Fruit fly (Drosophila melanogaster) whole organism, embryonic: ENCODE data around the gene CG44385.

Experiments used
- Ada2b ChIP-seq: fragments of 200-800 bp; sonication (Bioruptor generic); IDR thresholded peaks from 2 replicates; pipeline ENCODE4 v1.3.6; 2022; ENCODE audit warnings: missing biosample characterization, missing genetic modification characterization
- Adf1 ChIP-seq: fragments of 200-800 bp; sonication (Bioruptor generic); IDR thresholded peaks from 2 replicates; pipeline ENCODE4 v1.3.6; 2022; ENCODE audit warnings: missing biosample characterization, missing genetic modification characterization
- Antp ChIP-seq: fragments of 200-800 bp; sonication (Bioruptor generic); optimal IDR thresholded peaks from 3 replicates; lab custom pipeline; 2016; ENCODE audit warnings: missing biosample characterization, missing genetic modification characterization
- BEAF-32 ChIP-seq: fragments of 200-800 bp; sonication (Bioruptor generic); optimal IDR thresholded peaks from 3 replicates; lab custom pipeline; 2017; ENCODE audit warnings: missing biosample characterization, missing genetic modification characterization, mild to moderate bottlenecking, moderate library complexity, missing genetic modification reagents
- CG11696 ChIP-seq: fragments of 200-800 bp; sonication (Bioruptor generic); IDR thresholded peaks from 2 replicates; pipeline ENCODE4 v1.3.6; 2022; ENCODE audit warnings: missing biosample characterization, missing genetic modification characterization
- CG12391 ChIP-seq: fragments of 200-800 bp; sonication (Bioruptor generic); optimal IDR thresholded peaks from 3 replicates; lab custom pipeline; 2018; ENCODE audit warnings: missing biosample characterization, mild to moderate bottlenecking, missing genetic modification characterization, moderate library complexity
- CG12942 ChIP-seq: fragments of 200-800 bp; sonication (Bioruptor generic); optimal IDR thresholded peaks from 3 replicates; lab custom pipeline; 2016; ENCODE audit warnings: missing biosample characterization, missing genetic modification characterization
- CG13894 ChIP-seq: fragments of 200-800 bp; sonication (Bioruptor generic); optimal IDR thresholded peaks from 3 replicates; lab custom pipeline; 2018; ENCODE audit warnings: missing biosample characterization, mild to moderate bottlenecking, missing genetic modification characterization, moderate library complexity
- CG14667 ChIP-seq: fragments of 200-800 bp; sonication (Bioruptor generic); IDR thresholded peaks from 2 replicates; pipeline ENCODE4 v1.3.6; 2022; ENCODE audit warnings: missing biosample characterization, missing genetic modification characterization
- CG17359 ChIP-seq: fragments of 200-800 bp; sonication (Bioruptor generic); optimal IDR thresholded peaks from 3 replicates; lab custom pipeline; 2018; ENCODE audit warnings: missing biosample characterization, mild to moderate bottlenecking, missing genetic modification characterization, moderate library complexity
- CG17385 ChIP-seq: fragments of 200-800 bp; sonication (Bioruptor generic); optimal IDR thresholded peaks from 3 replicates; lab custom pipeline; 2018; ENCODE audit warnings: missing biosample characterization, mild to moderate bottlenecking, missing genetic modification characterization
- CG18011 ChIP-seq: fragments of 200-800 bp; sonication (Bioruptor generic); optimal IDR thresholded peaks from 2 replicates; lab custom pipeline; 2017; ENCODE audit warnings: missing biosample characterization, missing genetic modification characterization, mild to moderate bottlenecking, moderate library complexity, missing genotype
- CG3726 ChIP-seq: fragments of 200-800 bp; sonication (Bioruptor generic); IDR thresholded peaks from 3 replicates; pipeline ENCODE4, ENCODE4 v1.3.6; 2022; ENCODE audit warnings: missing biosample characterization, missing genetic modification characterization
- CG4617 ChIP-seq: fragments of 200-800 bp; sonication (Bioruptor generic); optimal IDR thresholded peaks from 3 replicates; lab custom pipeline; 2016; ENCODE audit warnings: missing biosample characterization, missing genetic modification characterization, borderline replicate concordance
- CG7556 ChIP-seq: fragments of 200-800 bp; sonication (Bioruptor generic); optimal IDR thresholded peaks from 2 replicates; lab custom pipeline; 2017; ENCODE audit warnings: missing biosample characterization, mild to moderate bottlenecking, missing genetic modification characterization
- CG8944 ChIP-seq: fragments of 200-800 bp; sonication (Bioruptor generic); optimal IDR thresholded peaks from 3 replicates; lab custom pipeline; 2016; ENCODE audit warnings: missing biosample characterization, missing genetic modification characterization
- CG9215 ChIP-seq: fragments of 200-800 bp; sonication (Bioruptor generic); IDR thresholded peaks from 2 replicates; pipeline ENCODE4 v1.3.6; 2022; ENCODE audit warnings: missing biosample characterization, missing genetic modification characterization
- CG9817 ChIP-seq: fragments of 200-800 bp; sonication (Bioruptor generic); optimal IDR thresholded peaks from 2 replicates; lab custom pipeline; 2018; ENCODE audit warnings: missing biosample characterization, mild to moderate bottlenecking, missing genetic modification characterization, moderate library complexity
- CG9932 ChIP-seq: fragments of 200-800 bp; sonication (Bioruptor generic); IDR thresholded peaks from 2 replicates; pipeline ENCODE4 v1.3.6; 2022; ENCODE audit warnings: missing biosample characterization, missing genetic modification characterization
- Dad ChIP-seq: fragments of 200-800 bp; sonication (Bioruptor generic); optimal IDR thresholded peaks from 3 replicates; lab custom pipeline; 2016; ENCODE audit warnings: missing biosample characterization, missing genetic modification characterization
- Dll ChIP-seq: fragments of 200-800 bp; sonication (Bioruptor generic); IDR thresholded peaks from 4 replicates; pipeline ENCODE4 v1.3.6; 2022; ENCODE audit warnings: missing biosample characterization, missing genetic modification characterization; ENCODE audit not compliant: partially characterized antibody
- ERR ChIP-seq: fragments of 200-800 bp; sonication (Bioruptor generic); optimal IDR thresholded peaks from 2 replicates; lab custom pipeline; 2016; ENCODE audit warnings: missing biosample characterization, missing genetic modification characterization
- Ets97D ChIP-seq: fragments of 200-800 bp; sonication (Bioruptor generic); optimal IDR thresholded peaks from 3 replicates; lab custom pipeline; 2016; ENCODE audit warnings: missing biosample characterization, missing genetic modification characterization
- Hey ChIP-seq: fragments of 200-800 bp; sonication (Bioruptor generic); optimal IDR thresholded peaks from 3 replicates; lab custom pipeline; 2018; ENCODE audit warnings: missing biosample characterization, mild to moderate bottlenecking, missing genetic modification characterization
- Hmx ChIP-seq: fragments of 200-800 bp; sonication (Bioruptor generic); optimal IDR thresholded peaks from 2 replicates; lab custom pipeline; 2016; ENCODE audit warnings: missing biosample characterization, missing genetic modification characterization
- Hsf ChIP-seq: fragments of 200-800 bp; sonication (Bioruptor generic); optimal IDR thresholded peaks from 3 replicates; lab custom pipeline; 2016; ENCODE audit warnings: missing biosample characterization, missing genetic modification characterization
- Taf1 ChIP-seq: fragments of 200-800 bp; sonication (Bioruptor generic); IDR thresholded peaks from 2 replicates; pipeline ENCODE4 v1.3.6; 2022; ENCODE audit warnings: missing biosample characterization, missing genetic modification characterization
- ab ChIP-seq: fragments of 200-800 bp; sonication (Bioruptor generic); optimal IDR thresholded peaks from 2 replicates; lab custom pipeline; 2016; ENCODE audit warnings: missing biosample characterization, missing genetic modification characterization
- bcd ChIP-seq: fragments of 200-800 bp; sonication (Bioruptor generic); optimal IDR thresholded peaks from 2 replicates; lab custom pipeline; 2017; ENCODE audit warnings: missing biosample characterization, mild to moderate bottlenecking, missing genetic modification characterization
- danr ChIP-seq: fragments of 200-800 bp; sonication (Bioruptor generic); IDR thresholded peaks from 2 replicates; pipeline ENCODE4 v1.3.6; 2022; ENCODE audit warnings: missing biosample characterization, missing genetic modification characterization
- emc ChIP-seq: fragments of 200-800 bp; sonication (Bioruptor generic); optimal IDR thresholded peaks from 2 replicates; lab custom pipeline; 2016; ENCODE audit warnings: missing biosample characterization, missing genetic modification characterization
- fd102C ChIP-seq: fragments of 200-800 bp; sonication (Bioruptor generic); optimal IDR thresholded peaks from 2 replicates; lab custom pipeline; 2018; ENCODE audit warnings: missing biosample characterization, mild to moderate bottlenecking, missing genetic modification characterization, moderate library complexity
- gcm ChIP-seq: fragments of 200-800 bp; sonication (Bioruptor generic); optimal IDR thresholded peaks from 2 replicates; lab custom pipeline; 2019; ENCODE audit warnings: missing biosample characterization, mild to moderate bottlenecking, missing genetic modification characterization, moderate library complexity
- gsb-n ChIP-seq: fragments of 200-800 bp; sonication (Bioruptor generic); optimal IDR thresholded peaks from 3 replicates; lab custom pipeline; 2018; ENCODE audit warnings: missing biosample characterization, mild to moderate bottlenecking, missing genetic modification characterization
- kah ChIP-seq: fragments of 200-800 bp; sonication (Bioruptor generic); optimal IDR thresholded peaks from 2 replicates; lab custom pipeline; 2018; ENCODE audit warnings: missing biosample characterization, mild to moderate bottlenecking, missing genetic modification characterization
- lilli ChIP-seq: fragments of 200-800 bp; sonication (Bioruptor generic); optimal IDR thresholded peaks from 3 replicates; lab custom pipeline; 2016; ENCODE audit warnings: missing biosample characterization, missing genetic modification characterization
- mld ChIP-seq: fragments of 200-800 bp; sonication (Bioruptor generic); IDR thresholded peaks from 3 replicates; pipeline ENCODE4 v1.3.6; 2022; ENCODE audit warnings: missing biosample characterization, missing genetic modification characterization; ENCODE audit not compliant: partially characterized antibody
- pros ChIP-seq: fragments of 200-800 bp; sonication (Bioruptor generic); optimal IDR thresholded peaks from 3 replicates; lab custom pipeline; 2019; ENCODE audit warnings: missing biosample characterization, mild to moderate bottlenecking, missing genetic modification characterization, moderate library complexity
- ro ChIP-seq: fragments of 200-800 bp; sonication (Bioruptor generic); IDR thresholded peaks from 2 replicates; pipeline ENCODE4 v1.3.6; 2022; ENCODE audit warnings: missing biosample characterization, missing genetic modification characterization
- tgo ChIP-seq: fragments of 200-800 bp; sonication (Bioruptor generic); IDR thresholded peaks from 3 replicates; pipeline ENCODE4 v1.3.6; 2022; ENCODE audit warnings: missing biosample characterization, missing genetic modification characterization
- ttk ChIP-seq: fragments of 200-800 bp; sonication (Bioruptor generic); IDR thresholded peaks from 2 replicates; pipeline ENCODE4 v2.1.2; 2022; ENCODE audit warnings: missing biosample characterization, missing genetic modification characterization

Gene CG44385

dm6 chrX:11136587-11137512 is 4.6 kb upstream of the CG44385 start, which contains the start of gene Klp10A (continued):
- TF ChIP-seq Dad (GFP tag; lab: Kevin White, UChicago) (no peak), pros (GFP tag; lab: Kevin White, UChicago) (no peak), gsb-n (tag; lab: Kevin White, UChicago) (no peak), CG9932 (GFP tag; lab: Robert Waterston, UW) (peak; percentile 54), CG13894 (tag; lab: Kevin White, UChicago) (no peak), gcm (GFP tag; lab: Kevin White, UChicago) (no peak), lilli (GFP tag; lab: Kevin White, UChicago) (peak; percentile 28), CG17385 (no peak), fd102C (no peak), CG18011 (GFP tag; lab: Kevin White, UChicago) (no peak), CG9215 (GFP tag; lab: Robert Waterston, UW) (no peak), ab (GFP tag; lab: Kevin White, UChicago) (peak; percentile 3), Ets97D (no peak), Hmx (GFP tag; lab: Kevin White, UChicago) (no peak), CG14667 (GFP tag; lab: Robert Waterston, UW) (no peak), ttk (GFP tag; lab: Robert Waterston, UW) (no peak), ro (GFP tag; lab: Robert Waterston, UW) (no peak), ERR (GFP tag; lab: Kevin White, UChicago) (no peak), danr (GFP tag; lab: Robert Waterston, UW) (no peak), CG8944 (no peak), mld (GFP tag; lab: Robert Waterston, UW) (no peak), Ada2b (GFP tag; lab: Robert Waterston, UW) (no peak), CG7556 (GFP tag; lab: Kevin White, UChicago) (peak; percentile 4), emc (no peak), CG12942 (no peak), Adf1 (GFP tag; lab: Robert Waterston, UW) (no peak), tgo (GFP tag; lab: Robert Waterston, UW) (no peak), CG11696 (GFP tag; lab: Robert Waterston, UW) (no peak), BEAF-32 (GFP tag; lab: Kevin White, UChicago) (no peak), Hsf (GFP tag; lab: Kevin White, UChicago) (no peak), Antp (GFP tag; lab: Kevin White, UChicago) (peak; percentile 14), Taf1 (GFP tag; lab: Robert Waterston, UW) (no peak), CG12391 (tag; lab: Kevin White, UChicago) (no peak), Hey (tag; lab: Kevin White, UChicago) (no peak), kah (GFP tag; lab: Kevin White, UChicago) (no peak), CG17359 (tag; lab: Kevin White, UChicago) (no peak), Dll (GFP tag; lab: Robert Waterston, UW) (no peak), CG9817 (tag; lab: Kevin White, UChicago) (no peak), bcd (GFP tag; lab: Kevin White, UChicago) (no peak), CG4617 (peak; percentile 50), CG3726 (GFP tag; lab: Robert Waterston, UW) (no peak)
